Worm (Caenorhabditis elegans) whole organism, L4 larva: ENCODE measurements around the gene sft-1.

Experiments
- D1046.2 ChIP-seq: fragments of 200-800 bp; sonication (Bioruptor generic); IDR thresholded peaks from 2 replicates; pipeline ENCODE4 v1.3.6; 2022; ENCODE audit warnings: missing genetic modification characterization, missing compliant biosample characterization
- F37D6.2 ChIP-seq: sonication (generic microtip); optimal IDR thresholded peaks from 2 replicates; lab custom pipeline; 2016; ENCODE audit warnings: mild to moderate bottlenecking, missing genetic modification characterization, missing compliant biosample characterization
- F49E8.2 ChIP-seq: sonication (generic microtip); optimal IDR thresholded peaks from 2 replicates; lab custom pipeline; 2016; ENCODE audit warnings: missing compliant biosample characterization, mild to moderate bottlenecking, missing genetic modification characterization, borderline replicate concordance
- Y48G9A.11 ChIP-seq: fragments of 200-800 bp; sonication (Bioruptor generic); IDR thresholded peaks from 2 replicates; pipeline ENCODE4 v1.3.6; 2022; ENCODE audit warnings: missing genetic modification reagents, missing genetic modification characterization, missing compliant biosample characterization
- Y75B8A.6 ChIP-seq: fragments of 200-800 bp; sonication (Bioruptor generic); IDR thresholded peaks from 2 replicates; pipeline ENCODE4 v1.3.6; 2022; ENCODE audit warnings: missing genetic modification reagents, missing genetic modification characterization, missing compliant biosample characterization
- aha-1 ChIP-seq: fragments of 150-350 bp; peaks from one replicate; lab custom pipeline; 2014; ENCODE audit warnings: missing biosample characterization, missing genetic modification characterization
- ceh-28 ChIP-seq: fragments of 150-350 bp; optimal IDR thresholded peaks from 2 replicates; lab custom pipeline; 2014; ENCODE audit warnings: missing biosample characterization, missing genetic modification reagents, missing genetic modification characterization
- cey-2 ChIP-seq: sonication (generic microtip); optimal IDR thresholded peaks from 3 replicates; lab custom pipeline; 2017; ENCODE audit warnings: missing genetic modification characterization, mild to moderate bottlenecking, missing compliant biosample characterization, antibody characterized with exemption, borderline replicate concordance; ENCODE audit not compliant: insufficient read depth
- ctbp-1 ChIP-seq: fragments of 200-800 bp; sonication (Bioruptor generic); IDR thresholded peaks from 2 replicates; pipeline ENCODE4 v1.3.6; 2022; ENCODE audit warnings: missing genetic modification reagents, missing genetic modification characterization, missing compliant biosample characterization
- daf-16 ChIP-seq, 3 experiments: sonication (generic microtip); optimal IDR thresholded peaks; 2 replicates each; lab custom pipeline; 2016 to 2017; ENCODE audit warnings: missing genetic modification characterization in 3 of 3, missing genetic modification reagents in 3 of 3, mild to moderate bottlenecking in 2 of 3, missing compliant biosample characterization in 2 of 3, missing biosample characterization in 1 of 3, moderate library complexity in 1 of 3
- dmd-8 ChIP-seq: fragments of 200-800 bp; sonication (Bioruptor generic); IDR thresholded peaks from 2 replicates; pipeline ENCODE4 v1.3.6; 2022; ENCODE audit warnings: missing genetic modification characterization, missing compliant biosample characterization
- fkh-10 ChIP-seq: fragments of 150-350 bp; optimal IDR thresholded peaks from 2 replicates; lab custom pipeline; 2014; ENCODE audit warnings: missing biosample characterization, missing genetic modification reagents, missing genetic modification characterization
- hif-1 ChIP-seq, 2 experiments: sonication (generic microtip); optimal IDR thresholded peaks; 2 replicates each; lab custom pipeline; 2016 to 2017; ENCODE audit warnings: missing compliant biosample characterization in 2 of 2, missing genetic modification characterization in 2 of 2, missing genetic modification reagents in 2 of 2, missing genotype in 2 of 2, mild to moderate bottlenecking in 1 of 2
- hmg-1.1 ChIP-seq: fragments of 200-800 bp; sonication (Bioruptor generic); IDR thresholded peaks from 2 replicates; pipeline ENCODE4 v1.3.6; 2022; ENCODE audit warnings: missing genetic modification reagents, missing genetic modification characterization, missing compliant biosample characterization
- lin-13 ChIP-seq: fragments of 150-350 bp; optimal IDR thresholded peaks from 2 replicates; lab custom pipeline; 2014; ENCODE audit warnings: missing biosample characterization, missing genetic modification reagents, missing genetic modification characterization
- lin-38 ChIP-seq: fragments of 200-800 bp; sonication (Bioruptor generic); IDR thresholded peaks from 2 replicates; pipeline ENCODE4 v1.3.6; 2022; ENCODE audit warnings: missing genetic modification reagents, missing genetic modification characterization, missing compliant biosample characterization
- lir-3 ChIP-seq: sonication (generic microtip); optimal IDR thresholded peaks from 2 replicates; lab custom pipeline; 2016; ENCODE audit warnings: mild to moderate bottlenecking, missing genetic modification characterization, missing compliant biosample characterization
- lsy-2 ChIP-seq, 2 experiments: fragments of 150-350 bp in 1 of 2; sonication (generic microtip) in 1 of 2; optimal IDR thresholded peaks; 2 replicates each; lab custom pipeline; 2014 to 2017; ENCODE audit warnings: missing biosample characterization in 2 of 2, missing genetic modification characterization in 2 of 2
- madf-9 ChIP-seq: fragments of 200-800 bp; sonication (Bioruptor generic); conservative IDR thresholded peaks from 2 replicates; pipeline ENCODE4 v1.3.6; 2022; ENCODE audit warnings: missing genetic modification reagents, missing genetic modification characterization, missing compliant biosample characterization
- mdt-29 ChIP-seq: fragments of 200-800 bp; sonication (Bioruptor generic); IDR thresholded peaks from 2 replicates; pipeline ENCODE4 v1.3.6; 2022; ENCODE audit warnings: missing genetic modification reagents, missing genetic modification characterization, missing compliant biosample characterization
- mxl-2 ChIP-seq: fragments of 200-800 bp; sonication (Bioruptor generic); conservative IDR thresholded peaks from 2 replicates; pipeline ENCODE4 v1.3.6; 2022; ENCODE audit warnings: missing genetic modification reagents, missing genetic modification characterization, missing compliant biosample characterization
- mxl-3 ChIP-seq: fragments of 200-800 bp; sonication (Bioruptor generic); optimal IDR thresholded peaks from 2 replicates; lab custom pipeline; 2018; ENCODE audit warnings: mild to moderate bottlenecking, missing genetic modification characterization, missing compliant biosample characterization
- nhr-11 ChIP-seq: fragments of 150-350 bp; optimal IDR thresholded peaks from 2 replicates; lab custom pipeline; 2014; ENCODE audit warnings: missing biosample characterization, missing genetic modification characterization
- nhr-237 ChIP-seq: sonication (generic microtip); optimal IDR thresholded peaks from 2 replicates; lab custom pipeline; 2017; ENCODE audit warnings: missing biosample characterization, missing genetic modification characterization
- nhr-25 ChIP-seq: sonication (generic microtip); optimal IDR thresholded peaks from 2 replicates; lab custom pipeline; 2017; ENCODE audit warnings: missing genetic modification characterization, mild to moderate bottlenecking, missing compliant biosample characterization, antibody characterized with exemption, moderate library complexity, borderline replicate concordance; ENCODE audit not compliant: insufficient read depth
- nhr-28 ChIP-seq: fragments of 150-350 bp; optimal IDR thresholded peaks from 2 replicates; lab custom pipeline; 2014; ENCODE audit warnings: missing biosample characterization, missing genetic modification characterization
- nhr-48 ChIP-seq: sonication (generic microtip); optimal IDR thresholded peaks from 2 replicates; lab custom pipeline; 2016; ENCODE audit warnings: mild to moderate bottlenecking, missing genetic modification characterization, missing compliant biosample characterization
- nhr-76 ChIP-seq: fragments of 150-350 bp; optimal IDR thresholded peaks from 2 replicates; lab custom pipeline; 2014; ENCODE audit warnings: missing biosample characterization, missing genetic modification characterization
- nhr-77 ChIP-seq: fragments of 150-350 bp; optimal IDR thresholded peaks from 2 replicates; lab custom pipeline; 2014; ENCODE audit warnings: missing biosample characterization, missing genetic modification characterization
- set-16 ChIP-seq: fragments of 200-800 bp; sonication (Bioruptor generic); IDR thresholded peaks from 2 replicates; pipeline ENCODE4 v1.3.6; 2022; ENCODE audit warnings: missing genetic modification reagents, missing genetic modification characterization, missing compliant biosample characterization
- tag-97 ChIP-seq: fragments of 200-800 bp; sonication (Bioruptor generic); IDR thresholded peaks from 2 replicates; pipeline ENCODE4 v1.3.6; 2022; ENCODE audit warnings: missing genetic modification characterization, missing compliant biosample characterization
- tra-1 ChIP-seq: fragments of 200-800 bp; sonication (Bioruptor generic); IDR thresholded peaks from 2 replicates; pipeline ENCODE4 v1.3.6; 2022; ENCODE audit warnings: missing genetic modification reagents, missing genetic modification characterization, missing compliant biosample characterization
- unc-62 ChIP-seq, 3 experiments: fragments of 150-350 bp in 1 of 3; sonication (generic microtip); optimal IDR thresholded peaks in 2 of 3; peaks in 1 of 3; 1 replicate in 1 of 3; 2 replicates in 2 of 3; lab custom pipeline; 2014 to 2017; ENCODE audit warnings: missing biosample characterization in 3 of 3, missing genetic modification characterization in 3 of 3, missing genetic modification reagents in 3 of 3, missing genotype in 1 of 3
- zip-2 ChIP-seq: fragments of 150-350 bp; optimal IDR thresholded peaks from 2 replicates; lab custom pipeline; 2014; ENCODE audit warnings: missing biosample characterization, missing genetic modification characterization

sft-1 gene

DNA sequence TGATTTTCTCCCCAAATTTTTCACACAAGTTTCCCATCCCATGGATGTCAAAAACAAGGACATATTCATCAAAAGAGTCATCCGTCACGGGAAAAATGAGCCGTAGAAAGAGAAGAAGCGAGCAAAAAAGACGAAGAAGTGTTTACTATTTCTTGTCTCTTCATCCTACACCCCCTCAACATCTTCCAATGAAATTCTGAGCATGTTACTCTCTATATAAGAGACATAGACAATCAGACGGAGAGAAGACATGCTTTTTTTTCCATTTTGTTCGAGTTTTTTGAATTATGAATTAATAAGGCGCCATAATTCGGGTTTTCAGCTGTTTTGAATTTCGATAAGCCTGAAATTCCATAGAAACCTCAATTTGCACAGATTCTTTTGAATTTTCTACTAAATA, 9.6 kb downstream of the sft-1 start:
- TF ChIP-seq set-16 (GFP tag; lab: Robert Waterston, UW) (no peak), mdt-29 (GFP tag; lab: Robert Waterston, UW) (no peak), Y48G9A.11 (no peak), unc-62 (GFP tag; optimal IDR thresholded peaks at IDR 0.05 in 1 of 2; lab: Kevin White, UChicago) (peak in 1 of 2 experiments; percentile 89), unc-62 (tag; optimal IDR thresholded peaks at IDR 0.05; lab: Kevin White, UChicago) (no peak), fkh-10 (GFP tag; lab: Kevin White, UChicago) (peak; percentile 56), lsy-2 (tag; optimal IDR thresholded peaks at IDR 0.05; lab: Kevin White, UChicago) (peak in 1 of 2 experiments; percentile 25), zip-2 (tag; lab: Kevin White, UChicago) (no peak)

DNA sequence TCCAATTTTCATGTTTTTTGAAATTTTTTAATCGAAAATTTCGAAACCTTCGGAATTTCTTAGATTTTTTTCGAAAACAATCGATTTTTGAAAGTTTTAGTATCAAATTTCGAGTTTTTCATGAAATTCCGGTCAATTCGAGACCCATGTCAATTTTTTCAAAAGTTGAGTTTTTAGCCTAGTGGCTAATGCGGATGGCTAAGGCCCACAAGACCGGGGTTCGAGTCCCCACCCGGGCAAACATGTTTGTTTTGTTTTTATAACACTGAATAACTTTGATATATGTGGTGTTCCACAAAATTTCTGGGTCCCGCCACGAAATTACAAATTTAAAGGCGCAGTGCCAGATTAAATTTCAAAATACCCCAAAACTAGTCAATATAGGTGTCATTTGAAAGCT, 12.9 kb downstream of the sft-1 start:
- 0 out of 2 replicates have a peak, but pooled peaks have one; percentile 32 for TF ChIP-seq lin-38
- no peak for TF ChIP-seq tra-1
- TF ChIP-seq aha-1 (tag; lab: Kevin White, UChicago) = peak; percentile 72

DNA sequence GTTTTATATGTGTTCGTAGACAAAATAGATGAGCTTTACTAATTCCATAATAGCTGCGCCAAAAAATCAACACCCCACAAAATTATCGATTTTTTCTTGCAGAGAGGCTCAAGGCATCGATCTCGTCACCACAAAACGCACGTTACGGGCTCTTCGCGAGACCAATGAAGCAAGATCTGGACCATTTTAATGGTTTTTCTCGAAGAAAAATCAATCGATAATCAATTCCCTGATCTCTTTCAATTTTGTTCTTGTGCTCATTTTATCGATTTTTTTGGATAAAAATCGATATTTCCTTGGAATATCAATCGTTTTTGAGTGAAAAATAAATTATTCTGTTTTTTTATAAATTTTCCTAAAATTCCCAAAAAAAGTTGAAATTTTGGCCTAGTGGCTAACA, 13.7 kb downstream of the sft-1 start:
- no peak for TF ChIP-seq madf-9 (GFP tag; lab: Robert Waterston, UW)
- TF ChIP-seq ceh-28 (tag; lab: Kevin White, UChicago) = peak; percentile 92
- TF ChIP-seq lin-13 (GFP tag; lab: Kevin White, UChicago) = no peak

DNA sequence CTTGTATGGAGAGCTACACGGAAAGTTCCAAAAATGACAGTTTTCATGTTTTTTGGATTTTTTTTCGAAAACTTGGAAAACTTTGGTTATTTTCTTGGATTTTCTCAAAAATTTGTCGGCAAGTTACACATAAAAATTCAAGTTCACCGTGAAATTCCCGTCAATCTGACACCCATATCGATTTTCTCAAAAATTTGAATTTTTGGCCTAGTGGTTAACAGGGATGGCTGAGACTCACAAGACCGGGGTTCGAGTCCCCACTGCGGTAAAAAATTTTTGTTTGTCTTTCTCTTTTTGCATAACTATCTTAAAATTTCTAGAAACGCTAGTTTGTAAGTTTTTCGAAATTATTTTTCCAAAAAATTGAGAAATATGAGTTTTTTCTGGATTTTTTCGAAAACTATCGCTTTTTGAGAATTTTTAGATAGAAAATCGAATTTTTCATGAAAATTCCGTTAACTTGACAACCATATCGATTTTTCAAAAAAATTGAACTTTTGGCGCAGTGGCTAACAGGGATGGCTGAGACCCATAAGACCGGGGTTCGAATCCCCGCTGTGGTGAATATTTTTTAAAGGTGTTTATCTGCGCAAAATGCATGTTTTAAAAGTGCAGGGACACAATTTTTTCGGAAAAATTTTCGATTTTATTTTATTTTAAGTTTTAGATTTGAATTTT, 14.3 kb downstream of the sft-1 start:
- TF ChIP-seq unc-62 (GFP tag; optimal IDR thresholded peaks at IDR 0.05 in 1 of 2; lab: Kevin White, UChicago) (peak in 1 of 2 experiments; percentile 58), unc-62 (tag; optimal IDR thresholded peaks at IDR 0.05; lab: Kevin White, UChicago) (no peak), aha-1 (tag; lab: Kevin White, UChicago) (peak; percentile 13), ctbp-1 (GFP tag; lab: Robert Waterston, UW) (no peak)
- TF ChIP-seq, all 104 proteins: peak for 2

DNA sequence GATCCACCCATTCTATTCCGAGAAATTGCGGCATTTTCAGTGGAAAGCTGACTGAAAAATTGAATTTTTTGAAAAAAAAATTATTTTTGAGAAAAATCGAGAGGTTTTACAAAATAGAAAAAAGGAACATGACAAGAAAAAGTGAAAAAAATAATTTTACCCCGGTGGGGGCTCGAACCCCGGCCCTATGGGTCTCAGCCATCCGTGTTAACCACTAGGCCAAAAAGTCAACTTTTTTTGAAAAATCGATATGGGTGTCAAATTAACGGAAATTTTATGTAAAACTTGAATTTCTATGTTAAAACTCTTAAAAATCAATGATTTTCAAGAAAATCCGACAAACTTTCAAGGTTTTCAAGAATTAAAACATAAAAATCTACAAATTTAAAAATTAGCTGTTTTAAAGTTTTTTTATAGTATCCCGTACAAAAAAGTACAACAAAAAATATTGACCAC, 17.5 kb downstream of the sft-1 start, which contains the start of gene Y53G8B.2:
Y53G8B.2 (minus strand) TSS at position 51 of the 456 bp plus-strand sequence.
- TF ChIP-seq aha-1 (tag; lab: Kevin White, UChicago) (peak; percentile 66), F37D6.2 (tag; lab: Kevin White, UChicago) (no peak)

DNA sequence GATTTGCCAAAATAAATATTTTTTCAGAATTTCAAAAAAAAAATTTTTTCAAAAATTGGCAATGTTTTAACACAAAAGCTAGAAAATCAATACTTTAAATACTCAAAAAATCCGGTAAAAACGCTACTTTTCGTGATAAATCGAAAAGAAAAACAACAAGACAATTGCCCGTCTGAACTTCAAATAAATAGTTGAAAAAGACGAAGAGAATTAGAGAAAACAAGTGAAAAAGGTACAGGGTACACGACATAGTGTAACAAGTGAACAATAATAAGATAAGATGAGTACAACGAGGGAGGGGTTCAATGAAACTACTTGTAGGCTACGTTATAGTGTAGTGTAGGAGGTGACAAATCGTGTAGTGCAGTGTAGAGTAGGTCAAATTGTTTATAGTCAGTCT, 18.1 kb downstream of the sft-1 start:
- peak in 1 of 2 experiments; percentile 3 for TF ChIP-seq lsy-2 (tag; optimal IDR thresholded peaks at IDR 0.05; lab: Kevin White, UChicago)
- TF ChIP-seq daf-16 (GFP tag; optimal IDR thresholded peaks at IDR 0.05; lab: Kevin White, UChicago) = no peak
- peak; percentile 57 for TF ChIP-seq daf-16 (tag; optimal IDR thresholded peaks at IDR 0.05; lab: Kevin White, UChicago)
- TF ChIP-seq hmg-1.1 (GFP tag; lab: Robert Waterston, UW) = no peak
- TF ChIP-seq nhr-76 (tag; lab: Kevin White, UChicago) = no peak
- TF ChIP-seq mxl-2 = no peak
- no peak for TF ChIP-seq fkh-10 (GFP tag; lab: Kevin White, UChicago)
- TF ChIP-seq nhr-48 (tag; lab: Kevin White, UChicago) = peak; percentile 48
- TF ChIP-seq nhr-237 (tag; lab: Kevin White, UChicago) = no peak
- no peak for TF ChIP-seq F49E8.2 (tag; lab: Kevin White, UChicago)
- TF ChIP-seq D1046.2 (GFP tag; lab: Robert Waterston, UW) = no peak
- TF ChIP-seq nhr-11 = peak; percentile 82
- no peak for TF ChIP-seq mxl-3 (GFP tag; lab: Kevin White, UChicago)
- peak; percentile 14 for TF ChIP-seq nhr-77 (tag; lab: Kevin White, UChicago)
- TF ChIP-seq hif-1 (tag; optimal IDR thresholded peaks at IDR 0.05; lab: Kevin White, UChicago) = peak in 1 of 2 experiments; percentile 74
- no peak for TF ChIP-seq Y75B8A.6 (GFP tag; lab: Robert Waterston, UW)
- TF ChIP-seq tag-97 (GFP tag; lab: Robert Waterston, UW) = no peak
- TF ChIP-seq dmd-8 (GFP tag; lab: Robert Waterston, UW) = no peak
- TF ChIP-seq nhr-25 (tag; lab: Kevin White, UChicago) = no peak
- TF ChIP-seq nhr-28 = peak; percentile 92
- peak; percentile 50 for TF ChIP-seq cey-2 (tag; lab: Kevin White, UChicago)
- no peak for TF ChIP-seq lir-3 (tag; lab: Kevin White, UChicago)
- TF ChIP-seq lin-13 (GFP tag; lab: Kevin White, UChicago) = peak; percentile 23
